Worm (Caenorhabditis elegans) whole organism, L3 larva: ENCODE results near the gene srj-40.

Experiments
- R02D3.7 ChIP-seq: fragments of 150-350 bp; optimal IDR thresholded peaks from 2 replicates; lab custom pipeline; 2014; ENCODE audit warnings: missing biosample characterization, missing genetic modification characterization
- aly-2 ChIP-seq: fragments of 150-350 bp; optimal IDR thresholded peaks from 2 replicates; lab custom pipeline; 2014; ENCODE audit warnings: missing biosample characterization, missing genetic modification characterization
- ama-1 ChIP-seq: fragments of 150-350 bp; optimal IDR thresholded peaks from 2 replicates; lab custom pipeline; 2018
- ceh-16 ChIP-seq: sonication (generic microtip); optimal IDR thresholded peaks from 2 replicates; lab custom pipeline; 2017; ENCODE audit warnings: missing biosample characterization, missing genetic modification characterization
- ceh-28 ChIP-seq: fragments of 150-350 bp; optimal IDR thresholded peaks from 2 replicates; lab custom pipeline; 2014; ENCODE audit warnings: missing biosample characterization, missing genetic modification reagents, missing genetic modification characterization
- egl-5 ChIP-seq: fragments of 150-350 bp; optimal IDR thresholded peaks from 2 replicates; lab custom pipeline; 2017; ENCODE audit warnings: missing biosample characterization, missing genetic modification reagents, missing genetic modification characterization, inconsistent platforms
- elt-1 ChIP-seq: fragments of 150-350 bp; optimal IDR thresholded peaks from 2 replicates; lab custom pipeline; 2014; ENCODE audit warnings: missing biosample characterization, missing genetic modification characterization
- elt-3 ChIP-seq, 3 experiments: fragments of 150-350 bp in 1 of 3; sonication (generic microtip) in 2 of 3; optimal IDR thresholded peaks; 2 replicates in 2 of 3; 4 replicates in 1 of 3; lab custom pipeline; 2014 to 2017; ENCODE audit warnings: missing biosample characterization in 3 of 3, missing genetic modification characterization in 3 of 3
- eor-1 ChIP-seq, 2 experiments: fragments of 150-350 bp; optimal IDR thresholded peaks; 2 replicates each; lab custom pipeline; 2014 to 2018; ENCODE audit warnings: missing biosample characterization in 2 of 2, missing genetic modification characterization in 2 of 2
- fkh-10 ChIP-seq: sonication (generic microtip); optimal IDR thresholded peaks from 2 replicates; lab custom pipeline; 2017; ENCODE audit warnings: missing biosample characterization, missing genetic modification reagents, missing genetic modification characterization
- fkh-2 ChIP-seq: fragments of 150-350 bp; optimal IDR thresholded peaks from 2 replicates; lab custom pipeline; 2014; ENCODE audit warnings: missing biosample characterization, missing genetic modification reagents, missing genetic modification characterization
- fos-1 ChIP-seq: fragments of 150-350 bp; optimal IDR thresholded peaks from 2 replicates; lab custom pipeline; 2014; ENCODE audit warnings: missing biosample characterization, missing genetic modification characterization
- hmg-11 ChIP-seq: sonication (generic microtip); optimal IDR thresholded peaks from 2 replicates; lab custom pipeline; 2016; ENCODE audit warnings: missing genetic modification characterization, missing compliant biosample characterization
- jun-1 ChIP-seq: fragments of 150-350 bp; optimal IDR thresholded peaks from 2 replicates; lab custom pipeline; 2014; ENCODE audit warnings: missing biosample characterization, missing genetic modification reagents, missing genetic modification characterization
- lin-39 ChIP-seq: fragments of 150-350 bp; optimal IDR thresholded peaks from 2 replicates; lab custom pipeline; 2018; ENCODE audit warnings: missing biosample characterization, missing genetic modification reagents, missing genetic modification characterization
- lsy-12 ChIP-seq: sonication (generic microtip); optimal IDR thresholded peaks from 2 replicates; lab custom pipeline; 2016; ENCODE audit warnings: mild to moderate bottlenecking, missing genetic modification characterization, missing compliant biosample characterization
- mdl-1 ChIP-seq: fragments of 150-350 bp; optimal IDR thresholded peaks from 2 replicates; lab custom pipeline; 2014; ENCODE audit warnings: missing biosample characterization, missing genetic modification characterization
- mml-1 ChIP-seq: fragments of 150-350 bp; sonication (generic microtip); optimal IDR thresholded peaks from 3 replicates; lab custom pipeline; 2014; ENCODE audit warnings: missing biosample characterization, missing genetic modification characterization
- nfya-1 ChIP-seq: sonication (generic microtip); optimal IDR thresholded peaks from 2 replicates; lab custom pipeline; 2017; ENCODE audit warnings: missing genetic modification characterization, mild to moderate bottlenecking, missing compliant biosample characterization, antibody characterized with exemption, moderate library complexity; ENCODE audit not compliant: insufficient read depth
- nhr-11 ChIP-seq: fragments of 150-350 bp; optimal IDR thresholded peaks from 2 replicates; lab custom pipeline; 2014; ENCODE audit warnings: missing biosample characterization, missing genetic modification characterization
- nhr-23 ChIP-seq: fragments of 150-350 bp; optimal IDR thresholded peaks from 2 replicates; lab custom pipeline; 2014; ENCODE audit warnings: missing biosample characterization, missing genetic modification reagents, missing genetic modification characterization
- nhr-237 ChIP-seq: fragments of 150-350 bp; optimal IDR thresholded peaks from 2 replicates; lab custom pipeline; 2014; ENCODE audit warnings: missing biosample characterization, missing genetic modification characterization
- nhr-43 ChIP-seq: sonication (generic microtip); optimal IDR thresholded peaks from 2 replicates; lab custom pipeline; 2016; ENCODE audit warnings: mild to moderate bottlenecking, missing genetic modification characterization, missing compliant biosample characterization; ENCODE audit not compliant: poor library complexity, severe bottlenecking
- nhr-76 ChIP-seq: fragments of 150-350 bp; sonication (generic microtip); optimal IDR thresholded peaks from 5 replicates; lab custom pipeline; 2014; ENCODE audit warnings: missing biosample characterization, missing genetic modification characterization
- nhr-77 ChIP-seq: fragments of 150-350 bp; optimal IDR thresholded peaks from 2 replicates; lab custom pipeline; 2014; ENCODE audit warnings: missing biosample characterization, missing genetic modification characterization
- pha-4 ChIP-seq: fragments of 150-350 bp; optimal IDR thresholded peaks from 2 replicates; lab custom pipeline; 2014; ENCODE audit warnings: missing biosample characterization, missing genetic modification reagents, missing genetic modification characterization
- sea-2 ChIP-seq: fragments of 150-350 bp; sonication (generic microtip); optimal IDR thresholded peaks from 4 replicates; lab custom pipeline; 2014; ENCODE audit warnings: missing biosample characterization, missing genetic modification reagents, missing genetic modification characterization
- skn-1 ChIP-seq: fragments of 150-350 bp; optimal IDR thresholded peaks from 2 replicates; lab custom pipeline; 2014; ENCODE audit warnings: missing biosample characterization, missing genetic modification characterization
- tbx-2 ChIP-seq: sonication (generic microtip); optimal IDR thresholded peaks from 2 replicates; lab custom pipeline; 2016; ENCODE audit warnings: mild to moderate bottlenecking, missing genetic modification characterization, missing compliant biosample characterization
- unc-39 ChIP-seq: sonication (generic microtip); optimal IDR thresholded peaks from 4 replicates; lab custom pipeline; 2017; ENCODE audit warnings: missing biosample characterization, missing genetic modification characterization
- unc-62 ChIP-seq: fragments of 150-350 bp; sonication (generic microtip); optimal IDR thresholded peaks from 4 replicates; lab custom pipeline; 2014; ENCODE audit warnings: missing biosample characterization, missing genetic modification reagents, missing genetic modification characterization

The srj-40 gene

ce11 chrV:4104298-4104697 is 2.6 kb downstream of the srj-40 start, which contains the start of gene srj-39:
srj-39 (plus strand) TSS chrV:4104598.
- TF ChIP-seq eor-1 (tag; optimal IDR thresholded peaks at IDR 0.05; lab: Kevin White, UChicago), result no peak
- no peak for TF ChIP-seq ceh-28 (tag; lab: Kevin White, UChicago)
- no peak for TF ChIP-seq lsy-12 (tag; lab: Kevin White, UChicago)
- TF ChIP-seq R02D3.7 (tag; lab: Kevin White, UChicago), result no peak
- TF ChIP-seq lin-39 (tag; lab: Kevin White, UChicago), result no peak

DNA sequence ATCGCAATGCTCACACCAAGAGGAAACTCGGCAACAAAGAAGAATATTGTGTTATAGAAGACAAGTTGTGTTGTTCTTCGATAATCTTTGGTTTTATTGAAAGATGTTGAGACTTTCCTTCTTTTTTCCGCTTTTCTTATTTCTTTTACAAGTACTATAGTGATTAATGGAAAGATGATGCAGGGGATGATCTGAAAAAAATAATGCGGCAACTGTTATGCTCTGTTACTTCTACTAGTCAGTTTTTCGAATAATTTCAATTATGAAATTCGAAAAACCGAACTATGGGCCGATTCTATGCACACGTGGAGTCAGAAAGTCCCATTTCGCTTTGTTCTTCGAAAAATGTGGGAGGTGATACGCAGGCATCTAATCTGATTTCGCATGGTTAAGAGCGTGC is 5.0 kb downstream of the srj-40 start:
- TF ChIP-seq hmg-11 (tag; lab: Kevin White, UChicago), result no peak
- no peak for TF ChIP-seq pha-4 (tag; lab: Kevin White, UChicago)
- TF ChIP-seq eor-1 (tag; optimal IDR thresholded peaks at IDR 0.05; lab: Kevin White, UChicago), result no peak
- no peak for TF ChIP-seq egl-5 (tag; lab: Kevin White, UChicago)
- TF ChIP-seq mdl-1 (tag; lab: Kevin White, UChicago), result no peak
- no peak for TF ChIP-seq fkh-10 (GFP tag; lab: Kevin White, UChicago)
- no peak for TF ChIP-seq mml-1 (tag; lab: Kevin White, UChicago)
- no peak for TF ChIP-seq skn-1 (tag; lab: Kevin White, UChicago)
- no peak for TF ChIP-seq nhr-77
- TF ChIP-seq jun-1 (tag; lab: Kevin White, UChicago), result no peak
- TF ChIP-seq, all 47 proteins: peak for 0

DNA sequence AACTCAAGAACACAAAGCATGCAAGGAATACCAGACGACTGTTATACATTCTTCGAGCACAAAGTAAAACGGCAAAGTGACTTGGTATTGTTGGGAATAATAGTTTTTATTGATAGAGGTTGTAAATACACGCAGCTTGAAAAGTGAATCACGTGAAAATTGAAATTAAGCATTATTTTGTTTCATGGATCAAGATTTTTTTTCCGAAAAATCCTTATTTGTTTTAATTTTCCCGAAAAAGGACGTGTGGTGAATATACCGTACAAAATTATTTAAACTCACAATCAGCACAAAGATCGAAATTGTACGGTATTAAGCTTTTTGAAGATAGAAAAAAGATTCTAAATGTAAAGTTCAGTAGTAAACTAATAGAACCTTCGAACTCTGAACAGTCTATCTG is 8.2 kb downstream of the srj-40 start, which contains the start of gene clc-18:
Gene clc-18 (minus strand): TSS at position 101 of the 400 bp plus-strand sequence.
- TF ChIP-seq unc-39 (tag; lab: Kevin White, UChicago) (no peak), nfya-1 (tag; lab: Kevin White, UChicago) (no peak), fos-1 (tag; lab: Kevin White, UChicago) (no peak), elt-1 (tag; lab: Kevin White, UChicago) (no peak), tbx-2 (tag; lab: Kevin White, UChicago) (no peak), mdl-1 (tag; lab: Kevin White, UChicago) (no peak), nhr-76 (tag; lab: Kevin White, UChicago) (no peak), ama-1 (no peak), unc-62 (GFP tag; lab: Kevin White, UChicago) (no peak)

DNA sequence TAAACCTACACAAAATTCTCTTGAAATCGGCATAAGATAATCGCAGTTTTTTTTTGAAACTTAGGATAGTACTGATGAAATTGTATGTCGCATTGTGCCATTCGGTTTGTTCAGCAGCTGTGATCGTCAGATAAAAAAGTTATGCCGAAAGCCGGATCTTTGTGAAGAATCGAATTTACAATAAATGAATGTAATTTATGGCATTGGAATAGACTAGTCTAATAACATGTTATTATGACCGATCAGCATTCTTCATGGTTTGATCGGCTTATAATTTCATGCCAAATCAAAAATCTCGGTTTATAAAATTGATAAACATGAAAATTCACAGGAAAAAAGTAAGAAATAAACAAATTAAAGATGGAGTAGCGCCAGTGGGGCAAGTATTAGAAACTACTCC is 10.8 kb downstream of the srj-40 start, which contains the start of gene srw-134:
Gene srw-134 (minus strand): TSS at position 101 of the 400 bp plus-strand sequence.
- TF ChIP-seq nhr-237 (tag; lab: Kevin White, UChicago), result no peak
- TF ChIP-seq nhr-77, result no peak
- no peak for TF ChIP-seq hmg-11 (tag; lab: Kevin White, UChicago)
- TF ChIP-seq unc-62 (GFP tag; lab: Kevin White, UChicago), result no peak
- no peak for TF ChIP-seq elt-3 (tag; optimal IDR thresholded peaks at IDR 0.05; lab: Kevin White, UChicago)
- no peak for TF ChIP-seq aly-2 (tag; lab: Kevin White, UChicago)
- no peak for TF ChIP-seq ceh-16 (tag; lab: Kevin White, UChicago)
- TF ChIP-seq nhr-43 (tag; lab: Kevin White, UChicago), result no peak
- no peak for TF ChIP-seq fkh-2 (tag; lab: Kevin White, UChicago)
- no peak for TF ChIP-seq fos-1 (tag; lab: Kevin White, UChicago)
- TF ChIP-seq eor-1 (tag; optimal IDR thresholded peaks at IDR 0.05; lab: Kevin White, UChicago), result no peak
- TF ChIP-seq lin-39 (tag; lab: Kevin White, UChicago), result no peak

DNA sequence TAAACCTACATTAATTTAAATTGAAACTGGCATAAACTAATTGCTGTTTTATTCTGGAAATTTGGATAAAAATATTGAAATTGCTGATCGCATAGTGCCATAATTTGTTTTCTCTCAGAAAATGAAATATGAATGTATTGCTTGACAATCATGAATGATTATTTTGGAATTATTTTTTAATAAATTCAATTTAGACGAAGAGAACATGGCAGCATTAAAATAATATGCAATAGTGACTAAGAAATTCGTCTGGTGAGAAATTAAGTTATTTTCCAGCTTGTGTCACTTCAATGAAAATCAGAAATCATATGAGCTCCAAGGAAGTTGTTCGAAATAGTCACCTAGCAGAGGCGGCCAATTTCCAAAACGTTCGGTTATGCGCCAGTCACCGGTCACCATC is 13.0 kb downstream of the srj-40 start, which contains the start of gene srw-133:
Gene srw-133 (minus strand): TSS at position 101 of the 400 bp plus-strand sequence.
- TF ChIP-seq sea-2 (GFP tag; lab: Kevin White, UChicago) (no peak), fkh-2 (tag; lab: Kevin White, UChicago) (no peak), hmg-11 (tag; lab: Kevin White, UChicago) (no peak), unc-62 (GFP tag; lab: Kevin White, UChicago) (no peak), ceh-16 (tag; lab: Kevin White, UChicago) (no peak)
- TF ChIP-seq, all 47 proteins: peak for 0

DNA sequence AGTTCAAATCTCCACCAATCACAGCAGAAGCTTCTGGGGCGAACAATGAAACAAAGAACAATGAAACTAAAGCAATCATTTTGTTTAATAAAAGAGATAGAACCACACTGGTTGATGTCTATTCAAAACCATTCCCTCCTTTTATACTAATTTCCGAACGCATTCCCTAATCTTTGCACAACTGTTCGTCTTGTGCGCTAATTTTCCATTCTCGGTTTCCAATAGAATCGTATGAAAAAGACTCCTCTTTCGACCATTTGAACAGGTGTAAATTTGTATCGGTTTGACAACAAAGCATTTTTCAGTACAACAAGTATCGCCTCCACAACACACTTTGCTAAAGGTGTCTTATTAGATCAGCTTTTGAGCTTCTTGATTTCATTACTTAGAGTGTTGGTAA is 14.4 kb downstream of the srj-40 start, which contains the start of gene T05B4.8:
Gene T05B4.8 (minus strand): TSS at position 101 of the 400 bp plus-strand sequence.
- no peak for TF ChIP-seq nhr-23 (tag; lab: Kevin White, UChicago)
- no peak for TF ChIP-seq fkh-2 (tag; lab: Kevin White, UChicago)
- TF ChIP-seq nhr-11, result no peak
